Worm (Caenorhabditis elegans) whole organism, L3 larva: ENCODE measurements around the gene F45H10.2.
A peak's percentile ranks its signal among the peaks of the same experiment; 100 is the strongest.

Experiments
- egl-27 ChIP-seq: sonication (generic microtip); optimal IDR thresholded peaks from 4 replicates; lab custom pipeline; 2017; ENCODE audit warnings: missing biosample characterization, missing genetic modification reagents, missing genetic modification characterization
- egl-5 ChIP-seq: fragments of 150-350 bp; optimal IDR thresholded peaks from 2 replicates; lab custom pipeline; 2017; ENCODE audit warnings: missing biosample characterization, missing genetic modification reagents, missing genetic modification characterization, inconsistent platforms
- elt-3 ChIP-seq, 3 experiments: fragments of 150-350 bp in 1 of 3; sonication (generic microtip) in 2 of 3; optimal IDR thresholded peaks; 2 replicates in 2 of 3; 4 replicates in 1 of 3; lab custom pipeline; 2014 to 2017; ENCODE audit warnings: missing biosample characterization in 3 of 3, missing genetic modification characterization in 3 of 3
- mdl-1 ChIP-seq: fragments of 150-350 bp; optimal IDR thresholded peaks from 2 replicates; lab custom pipeline; 2014; ENCODE audit warnings: missing biosample characterization, missing genetic modification characterization
- nhr-237 ChIP-seq: fragments of 150-350 bp; optimal IDR thresholded peaks from 2 replicates; lab custom pipeline; 2014; ENCODE audit warnings: missing biosample characterization, missing genetic modification characterization
- nhr-25 ChIP-seq: sonication (generic microtip); optimal IDR thresholded peaks from 2 replicates; lab custom pipeline; 2017; ENCODE audit warnings: missing biosample characterization, missing genetic modification characterization
- nhr-76 ChIP-seq: fragments of 150-350 bp; sonication (generic microtip); optimal IDR thresholded peaks from 5 replicates; lab custom pipeline; 2014; ENCODE audit warnings: missing biosample characterization, missing genetic modification characterization
- pha-4 ChIP-seq: fragments of 150-350 bp; optimal IDR thresholded peaks from 2 replicates; lab custom pipeline; 2014; ENCODE audit warnings: missing biosample characterization, missing genetic modification reagents, missing genetic modification characterization
- snpc-4 ChIP-seq: fragments of 150-350 bp; optimal IDR thresholded peaks from 2 replicates; lab custom pipeline; 2014; ENCODE audit warnings: missing biosample characterization, missing genetic modification characterization
- ztf-11 ChIP-seq: fragments of 150-350 bp; optimal IDR thresholded peaks from 2 replicates; lab custom pipeline; 2014; ENCODE audit warnings: missing biosample characterization, missing genetic modification characterization

- TF ChIP-seq mdl-1 (tag; lab: Kevin White, UChicago) (no peak), snpc-4 (tag; lab: Kevin White, UChicago) (no peak), egl-27 (tag; lab: Kevin White, UChicago) (no peak), elt-3 (tag; optimal IDR thresholded peaks at IDR 0.05; lab: Kevin White, UChicago) (no peak), pha-4 (peak; percentile 46), nhr-76 (no peak), nhr-25 (no peak), ztf-11 (tag; lab: Kevin White, UChicago) (no peak), egl-5 (tag; lab: Kevin White, UChicago) (no peak), nhr-237 (tag; lab: Kevin White, UChicago) (no peak)
These were observed 24.9 kb downstream of the F45H10.2 start for ce11 chrII:13467838-13468389.
